Worm (Caenorhabditis elegans): ENCODE data around the gene srx-39.

srx-39 gene

ce11 chrV:5143785-5144184 is 13.8 kb downstream of the srx-39 start, which contains the start of gene srh-129:
TSS of gene srh-129 (minus strand) at chrV:5143885.
- no peak for TF ChIP-seq dve-1 (tag; optimal IDR thresholded peaks at IDR 0.05)
- no peak for TF ChIP-seq ceh-19 (GFP tag; optimal IDR thresholded peaks at IDR 0.05)
- no peak for TF ChIP-seq sdc-2 (tag; optimal IDR thresholded peaks at IDR 0.05)
- TF ChIP-seq dmd-4 (tag; optimal IDR thresholded peaks at IDR 0.05; ENCODE audit: borderline replicate concordance) = no peak
- TF ChIP-seq ceh-48 (tag; optimal IDR thresholded peaks at IDR 0.05) = no peak
- no peak for TF ChIP-seq ahr-1 (tag; optimal IDR thresholded peaks at IDR 0.05)
- no peak for TF ChIP-seq ets-4 (tag; optimal IDR thresholded peaks at IDR 0.05)
- no peak for TF ChIP-seq elt-4 (tag; optimal IDR thresholded peaks at IDR 0.05)
- no peak for TF ChIP-seq sox-4 (tag; optimal IDR thresholded peaks at IDR 0.05)
- TF ChIP-seq madf-2 (tag; optimal IDR thresholded peaks at IDR 0.05) = no peak
- TF ChIP-seq lim-6 (tag; optimal IDR thresholded peaks at IDR 0.05) = no peak
- no peak for TF ChIP-seq pat-9 (tag; optimal IDR thresholded peaks at IDR 0.05)

ce11 chrV:5137919-5138318 is 19.6 kb downstream of the srx-39 start, which contains the start of gene F14F9.3:
TSS of gene F14F9.3 (plus strand) at chrV:5138219.
- TF ChIP-seq madf-2 (tag; optimal IDR thresholded peaks at IDR 0.05) (no peak), pha-4 (tag; optimal IDR thresholded peaks at IDR 0.05) (no peak), zip-5 (tag; optimal IDR thresholded peaks at IDR 0.05) (no peak), pqm-1 (tag; optimal IDR thresholded peaks at IDR 0.05) (no peak), tbx-2 (tag; optimal IDR thresholded peaks at IDR 0.05) (no peak), ama-1 (optimal IDR thresholded peaks at IDR 0.05) (no peak), ceh-34 (tag; optimal IDR thresholded peaks at IDR 0.05) (no peak), gmeb-2 (tag; optimal IDR thresholded peaks at IDR 0.05) (no peak), fkh-10 (GFP tag; optimal IDR thresholded peaks at IDR 0.05) (no peak), tbx-7 (tag; optimal IDR thresholded peaks at IDR 0.05) (no peak), pax-1 (tag; optimal IDR thresholded peaks at IDR 0.05) (no peak), elt-4 (tag; optimal IDR thresholded peaks at IDR 0.05) (no peak), C38D4.7 (GFP tag; optimal IDR thresholded peaks at IDR 0.05) (no peak), K02D7.2 (tag; optimal IDR thresholded peaks at IDR 0.05) (no peak), hlh-30 (tag; optimal IDR thresholded peaks at IDR 0.05; ENCODE audit: insufficient read depth) (no peak), syd-9 (tag; optimal IDR thresholded peaks at IDR 0.05) (no peak)

DNA sequence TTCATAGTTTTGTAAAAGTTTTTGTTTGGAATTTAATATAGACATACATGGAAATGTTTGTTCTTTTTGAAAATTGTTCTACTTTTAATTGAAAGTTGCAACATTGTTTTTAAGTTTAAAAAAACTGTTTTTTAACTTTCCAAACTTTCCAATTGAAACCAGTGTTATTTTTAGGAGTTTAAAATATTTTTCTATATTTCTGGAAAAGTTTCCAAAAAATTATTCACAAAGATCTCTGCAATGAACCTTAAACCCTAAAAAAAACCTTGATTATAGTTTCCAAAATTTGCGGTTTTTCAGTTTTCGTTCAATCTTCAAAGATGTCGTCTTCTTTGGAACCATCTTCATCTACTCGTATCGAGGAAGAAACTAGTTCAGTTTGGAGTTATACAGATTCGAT is 25.1 kb downstream of the srx-39 start, which contains the start of gene F14F9.4:
TSS of gene F14F9.4 (plus strand) at position 301 of the 400 bp plus-strand sequence.
- TF ChIP-seq pros-1 (tag; optimal IDR thresholded peaks at IDR 0.05) = no peak
- no peak for TF ChIP-seq gmeb-2 (tag; optimal IDR thresholded peaks at IDR 0.05)
- no peak for TF ChIP-seq sdc-2 (tag; optimal IDR thresholded peaks at IDR 0.05)
- no peak for TF ChIP-seq mec-3 (tag; optimal IDR thresholded peaks at IDR 0.05; ENCODE audit: borderline replicate concordance)
- TF ChIP-seq che-1 (tag; optimal IDR thresholded peaks at IDR 0.05) = no peak

DNA sequence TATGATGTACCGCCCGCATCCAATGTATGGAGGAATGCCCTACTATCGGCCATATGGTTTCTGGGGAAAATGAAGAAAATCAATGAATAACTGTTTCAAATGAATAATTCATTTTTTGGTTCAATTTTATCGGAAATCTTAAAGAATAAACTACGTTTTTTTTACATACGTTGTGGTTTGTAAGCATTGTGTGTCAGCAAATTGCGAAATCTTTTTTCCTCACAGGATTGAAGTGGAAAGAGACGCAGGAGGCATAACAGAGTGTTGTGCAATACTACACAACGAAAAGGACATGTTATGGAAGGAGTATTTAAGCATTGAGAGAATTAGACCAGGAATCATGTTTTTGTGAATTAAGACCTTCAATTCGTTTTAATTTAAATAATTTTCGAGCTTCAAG is 26.2 kb downstream of the srx-39 start:
- no peak for TF ChIP-seq ets-4 (tag; optimal IDR thresholded peaks at IDR 0.05)
- TF ChIP-seq ceh-30 (tag; optimal IDR thresholded peaks at IDR 0.05) = no peak
- TF ChIP-seq hlh-8 (tag; optimal IDR thresholded peaks at IDR 0.05) = no peak
- TF ChIP-seq Y22D7AL.16 (tag; optimal IDR thresholded peaks at IDR 0.05) = no peak
- TF ChIP-seq unc-55 (GFP tag; optimal IDR thresholded peaks at IDR 0.05) = no peak
- no peak for TF ChIP-seq fkh-6 (tag; optimal IDR thresholded peaks at IDR 0.05)
- TF ChIP-seq npax-4 (tag; optimal IDR thresholded peaks at IDR 0.05) = no peak
- no peak for TF ChIP-seq ama-1 (optimal IDR thresholded peaks at IDR 0.05)
- no peak for TF ChIP-seq pqm-1 (tag; optimal IDR thresholded peaks at IDR 0.05)
- no peak for TF ChIP-seq hlh-13 (GFP tag; optimal IDR thresholded peaks at IDR 0.05)
- TF ChIP-seq C38D4.7 (GFP tag; optimal IDR thresholded peaks at IDR 0.05) = no peak
- TF ChIP-seq ceh-45 (GFP tag; IDR thresholded peaks at IDR 0.05) = no peak
- no peak for TF ChIP-seq sdc-2 (tag; optimal IDR thresholded peaks at IDR 0.05)
